Worm (Caenorhabditis elegans) whole organism, young adult: ENCODE measurements around the gene rpy-1.

Source experiments
- B0261.1 ChIP-seq: sonication (generic microtip); optimal IDR thresholded peaks from 2 replicates; lab custom pipeline; 2016; ENCODE audit warnings: mild to moderate bottlenecking, missing genetic modification characterization, moderate library complexity, missing compliant biosample characterization
- Y67H2A.10 ChIP-seq: fragments of 200-800 bp; sonication (Bioruptor generic); conservative IDR thresholded peaks from 2 replicates; pipeline ENCODE4 v1.3.6; 2022; ENCODE audit warnings: missing genetic modification reagents, missing genetic modification characterization, missing compliant biosample characterization
- Y79H2A.3 ChIP-seq: fragments of 200-800 bp; sonication (Bioruptor generic); conservative IDR thresholded peaks from 2 replicates; pipeline ENCODE4 v1.3.6; 2022; ENCODE audit warnings: missing genetic modification reagents, missing genetic modification characterization, missing compliant biosample characterization
- chd-7 ChIP-seq: sonication (generic microtip); optimal IDR thresholded peaks from 2 replicates; lab custom pipeline; 2016; ENCODE audit warnings: mild to moderate bottlenecking, missing genetic modification characterization, moderate library complexity, missing compliant biosample characterization
- lin-54 ChIP-seq: fragments of 200-800 bp; sonication (Bioruptor generic); optimal IDR thresholded peaks from 2 replicates; lab custom pipeline; 2018; ENCODE audit warnings: mild to moderate bottlenecking, missing genetic modification characterization, missing compliant biosample characterization
- nhr-80 ChIP-seq: sonication (generic microtip); optimal IDR thresholded peaks from 2 replicates; lab custom pipeline; 2016; ENCODE audit warnings: missing genetic modification characterization, missing compliant biosample characterization
- unc-62 ChIP-seq: fragments of 150-350 bp; optimal IDR thresholded peaks from 2 replicates; lab custom pipeline; 2014; ENCODE audit warnings: missing biosample characterization, missing genetic modification reagents, missing genetic modification characterization
- zim-3 ChIP-seq: sonication (generic microtip); optimal IDR thresholded peaks from 2 replicates; lab custom pipeline; 2017; ENCODE audit warnings: mild to moderate bottlenecking, missing genetic modification characterization, moderate library complexity, missing compliant biosample characterization
- ztf-25 ChIP-seq: fragments of 200-800 bp; sonication (Bioruptor generic); IDR thresholded peaks from 2 replicates; pipeline ENCODE4 v1.3.6; 2022; ENCODE audit warnings: missing genetic modification reagents, missing genetic modification characterization, missing compliant biosample characterization

DNA sequence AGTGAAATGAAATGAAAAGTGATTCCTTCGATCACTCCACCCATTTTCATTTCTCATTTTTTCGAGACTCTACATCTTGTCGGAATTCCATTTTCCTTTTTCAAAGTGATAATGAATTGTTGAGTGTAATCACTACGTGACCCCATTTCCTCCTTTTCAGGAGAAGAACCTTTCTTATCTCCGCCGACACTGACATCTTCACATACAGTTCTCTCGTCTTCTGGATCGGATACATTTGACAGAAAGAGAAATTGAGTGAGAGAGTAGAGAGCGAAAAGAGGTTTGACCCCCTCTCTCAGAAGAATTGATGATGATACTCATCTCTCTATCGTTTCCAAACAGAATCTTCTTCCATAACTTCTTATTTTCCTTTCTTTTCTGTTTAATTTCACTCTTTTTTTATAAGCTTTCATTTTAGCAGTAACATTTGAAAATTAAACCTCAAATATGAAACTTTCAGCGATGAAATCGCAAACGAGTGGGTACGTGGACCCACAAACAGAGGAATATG lies 8.4 kb upstream of the rpy-1 start, which contains the start of gene dpy-2:
- TF ChIP-seq lin-54 (GFP tag; lab: Kevin White, UChicago) (no peak), nhr-80 (tag; lab: Kevin White, UChicago) (no peak), B0261.1 (tag; lab: Kevin White, UChicago) (no peak), ztf-25 (GFP tag; lab: Robert Waterston, UW) (no peak), unc-62 (no peak), zim-3 (tag; lab: Kevin White, UChicago) (no peak), Y67H2A.10 (GFP tag; lab: Robert Waterston, UW) (no peak), chd-7 (tag; lab: Kevin White, UChicago) (no peak), Y79H2A.3 (no peak)
